Worm (Caenorhabditis elegans) whole organism, young adult: ENCODE data around the gene C36C9.4.
"Not testable (repeated sequence)": the region's sequence is repeated elsewhere in the genome, so short reads cannot be mapped to it uniquely, and the experiment has no call there.

ENCODE experiments used
- B0035.1 ChIP-seq: sonication (generic microtip); optimal IDR thresholded peaks from 2 replicates; lab custom pipeline; 2016; ENCODE audit warnings: missing genetic modification characterization, mild to moderate bottlenecking, missing compliant biosample characterization, missing genotype, missing genetic modification reagents
- D2030.7 ChIP-seq: fragments of 200-800 bp; sonication (Bioruptor generic); IDR thresholded peaks from 2 replicates; pipeline ENCODE4 v1.3.6; 2022; ENCODE audit warnings: missing genetic modification reagents, missing genetic modification characterization, missing compliant biosample characterization
- F39B2.1 ChIP-seq: fragments of 200-800 bp; sonication (Bioruptor generic); IDR thresholded peaks from 2 replicates; pipeline ENCODE4 v1.3.6; 2022; ENCODE audit warnings: missing genetic modification reagents, missing genetic modification characterization, missing compliant biosample characterization
- F49E8.2 ChIP-seq: sonication (generic microtip); optimal IDR thresholded peaks from 3 replicates; lab custom pipeline; 2017; ENCODE audit warnings: missing genetic modification characterization, mild to moderate bottlenecking, missing compliant biosample characterization, antibody characterized with exemption, moderate library complexity; ENCODE audit not compliant: insufficient read depth
- attf-3 ChIP-seq: fragments of 200-800 bp; sonication (Bioruptor generic); conservative IDR thresholded peaks from 2 replicates; pipeline ENCODE4 v1.3.6; 2022; ENCODE audit warnings: missing genetic modification reagents, missing genetic modification characterization, missing compliant biosample characterization
- ceh-79 ChIP-seq: sonication (generic microtip); optimal IDR thresholded peaks from 2 replicates; lab custom pipeline; 2017; ENCODE audit warnings: mild to moderate bottlenecking, missing genetic modification characterization, missing compliant biosample characterization
- die-1 ChIP-seq: sonication (generic microtip); optimal IDR thresholded peaks from 2 replicates; lab custom pipeline; 2016; ENCODE audit warnings: missing genotype, mild to moderate bottlenecking, missing genetic modification characterization, missing compliant biosample characterization
- dpff-1 ChIP-seq: sonication (generic microtip); optimal IDR thresholded peaks from 2 replicates; lab custom pipeline; 2017; ENCODE audit warnings: mild to moderate bottlenecking, missing genetic modification characterization, missing compliant biosample characterization
- egl-44 ChIP-seq: fragments of 200-800 bp; sonication (Bioruptor generic); IDR thresholded peaks from 2 replicates; pipeline ENCODE4 v1.3.6; 2022; ENCODE audit warnings: missing genetic modification reagents, missing genetic modification characterization, missing compliant biosample characterization
- egrh-3 ChIP-seq: fragments of 200-800 bp; sonication (Bioruptor generic); IDR thresholded peaks from 2 replicates; pipeline ENCODE4 v1.3.6; 2022; ENCODE audit warnings: missing genetic modification reagents, missing genetic modification characterization, missing compliant biosample characterization
- him-1 ChIP-seq: sonication (generic microtip); optimal IDR thresholded peaks from 2 replicates; lab custom pipeline; 2016; ENCODE audit warnings: missing genotype, missing genetic modification reagents, missing genetic modification characterization, missing compliant biosample characterization
- hmg-1.2 ChIP-seq: fragments of 200-800 bp; sonication (Bioruptor generic); IDR thresholded peaks from 2 replicates; pipeline ENCODE4 v1.3.6; 2022; ENCODE audit warnings: missing genetic modification reagents, missing genetic modification characterization, missing compliant biosample characterization
- hmg-20 ChIP-seq: fragments of 200-800 bp; sonication (Bioruptor generic); IDR thresholded peaks from 2 replicates; pipeline ENCODE4 v1.3.6; 2022; ENCODE audit warnings: missing genetic modification reagents, missing genetic modification characterization, missing compliant biosample characterization
- lag-1 ChIP-seq: fragments of 200-800 bp; sonication (Bioruptor generic); IDR thresholded peaks from 2 replicates; pipeline ENCODE4 v1.3.6; 2022; ENCODE audit warnings: missing genetic modification reagents, missing genetic modification characterization, missing compliant biosample characterization
- lin-26 ChIP-seq: fragments of 200-800 bp; sonication (Bioruptor generic); IDR thresholded peaks from 2 replicates; pipeline ENCODE4 v1.3.6; 2022; ENCODE audit warnings: missing genetic modification reagents, missing genetic modification characterization, missing compliant biosample characterization
- lin-35 ChIP-seq, 3 experiments: fragments of 150-350 bp in 2 of 3; sonication (generic microtip) in 1 of 3; optimal IDR thresholded peaks; 2 replicates each; lab custom pipeline; 2014 to 2018; ENCODE audit warnings: missing biosample characterization in 3 of 3, missing genetic modification characterization in 3 of 3, missing genetic modification reagents in 3 of 3
- madf-6 ChIP-seq: fragments of 200-800 bp; sonication (Bioruptor generic); IDR thresholded peaks from 2 replicates; pipeline ENCODE4 v1.3.6; 2022; ENCODE audit warnings: missing genetic modification reagents, missing genetic modification characterization, missing compliant biosample characterization
- mcd-1 ChIP-seq: fragments of 200-800 bp; sonication (Bioruptor generic); IDR thresholded peaks from 2 replicates; pipeline ENCODE4 v1.3.6; 2022; ENCODE audit warnings: missing genetic modification reagents, missing genetic modification characterization, missing compliant biosample characterization
- nfyb-1 ChIP-seq: fragments of 200-800 bp; sonication (Bioruptor generic); IDR thresholded peaks from 2 replicates; pipeline ENCODE4 v1.3.6; 2022; ENCODE audit warnings: missing genetic modification reagents, missing genetic modification characterization, missing compliant biosample characterization
- nhr-120 ChIP-seq: fragments of 200-800 bp; sonication (Bioruptor generic); IDR thresholded peaks from 2 replicates; pipeline ENCODE4 v1.3.6; 2022; ENCODE audit warnings: missing genetic modification characterization, missing compliant biosample characterization
- rcor-1 ChIP-seq: fragments of 200-800 bp; sonication (Bioruptor generic); IDR thresholded peaks from 2 replicates; pipeline ENCODE4 v1.3.6; 2022; ENCODE audit warnings: missing genetic modification reagents, missing genetic modification characterization, missing compliant biosample characterization
- rpc-1 ChIP-seq, 2 experiments: fragments of 150-350 bp in 1 of 2; sonication (generic microtip) in 1 of 2; optimal IDR thresholded peaks; 2 replicates each; lab custom pipeline; 2014 to 2018; ENCODE audit warnings: missing biosample characterization in 1 of 2, missing genetic modification characterization in 1 of 2, missing genetic modification reagents in 1 of 2, missing genotype in 1 of 2
- zim-3 ChIP-seq: sonication (generic microtip); optimal IDR thresholded peaks from 2 replicates; lab custom pipeline; 2017; ENCODE audit warnings: mild to moderate bottlenecking, missing genetic modification characterization, moderate library complexity, missing compliant biosample characterization
- ztf-18 ChIP-seq: sonication (generic microtip); optimal IDR thresholded peaks from 2 replicates; lab custom pipeline; 2016; ENCODE audit warnings: missing genotype, mild to moderate bottlenecking, missing genetic modification characterization, missing compliant biosample characterization
- ztf-26 ChIP-seq: sonication (generic microtip); optimal IDR thresholded peaks from 2 replicates; lab custom pipeline; 2017; ENCODE audit warnings: missing genetic modification characterization, missing compliant biosample characterization
- ztf-3 ChIP-seq: fragments of 200-800 bp; sonication (Bioruptor generic); optimal IDR thresholded peaks from 2 replicates; lab custom pipeline; 2018; ENCODE audit warnings: mild to moderate bottlenecking, missing genetic modification characterization, missing compliant biosample characterization

The C36C9.4 gene

DNA sequence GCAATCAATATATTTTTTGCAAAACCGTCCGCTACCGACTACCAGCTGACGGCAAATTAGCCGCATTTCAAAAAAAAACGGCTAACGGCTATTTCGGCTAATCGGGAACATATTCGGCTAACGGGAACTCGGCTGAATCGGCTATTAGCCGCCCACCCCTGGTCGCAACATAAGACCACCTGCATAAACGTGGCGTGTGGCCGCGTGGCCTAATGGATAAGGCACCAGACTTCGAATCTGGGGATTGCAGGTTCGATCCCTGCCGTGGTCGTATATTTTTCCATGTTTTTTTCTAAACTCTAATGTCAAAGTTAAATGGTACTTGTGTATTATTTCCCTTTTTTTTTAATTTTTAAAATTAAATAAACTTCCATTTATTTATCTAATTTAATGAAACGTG lies 1.7 kb upstream of the C36C9.4 start (continued):
- TF ChIP-seq D2030.7 (peak; percentile 36; the same call in 1 of the 2 replicates), zim-3 (no peak), lin-35 (GFP tag; optimal IDR thresholded peaks at IDR 0.05; lab: Kevin White, UChicago) (no peak), ceh-79 (tag; lab: Kevin White, UChicago) (no peak), him-1 (tag; lab: Kevin White, UChicago) (peak; percentile 64), ztf-3 (GFP tag; lab: Kevin White, UChicago) (no peak)

- TF ChIP-seq dpff-1 (tag; lab: Kevin White, UChicago); ztf-26; rcor-1 (GFP tag; lab: Robert Waterston, UW): not testable (repeated sequence)
Observed at ce11 chrX:1690894-1691293, 5.9 kb downstream of the C36C9.4 start, which contains the start of gene C36C9.6. Gene C36C9.6 (minus strand): TSS chrX:1690994.

DNA sequence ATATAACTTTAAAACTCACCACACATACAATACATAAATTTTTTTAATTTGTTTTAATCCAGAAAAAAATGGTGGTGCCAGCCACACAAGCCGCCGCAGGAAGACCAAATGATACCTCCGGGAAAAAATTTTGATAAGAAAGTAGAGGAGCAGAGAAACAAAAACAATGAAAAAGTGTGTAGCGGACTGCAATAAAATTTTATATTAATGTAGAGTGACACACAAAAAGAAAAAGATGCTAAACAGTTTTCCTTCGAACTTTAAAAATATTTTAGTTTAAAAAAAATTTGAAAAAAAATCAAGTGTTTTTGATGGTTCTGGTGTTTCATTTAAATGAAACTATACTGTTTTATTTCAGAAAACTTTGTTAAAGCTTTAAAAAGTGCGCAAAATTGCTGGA lies 6.8 kb downstream of the C36C9.4 start, which contains the start of gene C36C9.12:
Gene C36C9.12, minus strand, starts transcription at position 101 of the 400 bp plus-strand sequence.
- not testable (repeated sequence) for TF ChIP-seq mcd-1 (GFP tag; lab: Robert Waterston, UW); ztf-3 (GFP tag; lab: Kevin White, UChicago); lag-1 (GFP tag; lab: Robert Waterston, UW)

ce11 chrX:1687079-1687478 lies 9.7 kb downstream of the C36C9.4 start, which contains the start of gene C36C9.11:
Gene C36C9.11 (plus strand): TSS chrX:1687379.
- TF ChIP-seq egl-44 (GFP tag; lab: Robert Waterston, UW); F39B2.1 (GFP tag; lab: Robert Waterston, UW); ztf-18 (tag; lab: Kevin White, UChicago): not testable (repeated sequence)

ce11 chrX:1682558-1682957 lies 14.2 kb downstream of the C36C9.4 start, which contains the start of gene meg-4:
Gene meg-4 (plus strand): TSS chrX:1682954.
- TF ChIP-seq hmg-20 (GFP tag; lab: Robert Waterston, UW) (no peak), madf-6 (GFP tag; lab: Robert Waterston, UW) (0 out of 2 replicates have a peak, but pooled peaks have one; percentile 29), hmg-1.2 (GFP tag; lab: Robert Waterston, UW) (peak; percentile 62)

DNA sequence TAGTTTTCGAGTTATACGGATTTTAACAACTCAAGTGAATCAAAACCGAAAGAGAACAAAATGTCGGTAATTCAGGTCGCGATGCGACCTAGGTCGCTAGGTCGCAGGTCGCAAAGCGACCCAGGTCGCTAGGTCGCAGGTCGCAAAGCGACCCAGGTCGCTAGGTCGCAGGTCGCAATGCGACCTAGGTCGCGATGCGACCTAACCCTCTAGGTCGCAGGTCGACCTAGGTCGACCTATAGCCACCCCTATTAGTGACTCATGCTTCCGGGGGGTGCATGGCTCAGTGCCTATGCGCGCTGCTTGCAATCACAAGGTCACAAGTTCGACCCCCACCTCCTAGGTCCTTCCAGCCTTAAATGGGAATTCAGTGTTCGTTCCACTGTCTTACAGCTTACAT lies 15.3 kb downstream of the C36C9.4 start:
- TF ChIP-seq nhr-120 (GFP tag; lab: Robert Waterston, UW) (0 out of 2 replicates have a peak, but pooled peaks have one; percentile 56), rpc-1 (tag; optimal IDR thresholded peaks at IDR 0.05; lab: Kevin White, UChicago) (peak; percentile 15), egrh-3 (GFP tag; lab: Robert Waterston, UW) (peak; percentile 44; the same call in 1 of the 2 replicates), nfyb-1 (GFP tag; lab: Robert Waterston, UW) (0 out of 2 replicates have a peak, but pooled peaks have one; percentile 15)
- not testable (repeated sequence) for TF ChIP-seq rpc-1 (optimal IDR thresholded peaks at IDR 0.05; lab: Kevin White, UChicago)

DNA sequence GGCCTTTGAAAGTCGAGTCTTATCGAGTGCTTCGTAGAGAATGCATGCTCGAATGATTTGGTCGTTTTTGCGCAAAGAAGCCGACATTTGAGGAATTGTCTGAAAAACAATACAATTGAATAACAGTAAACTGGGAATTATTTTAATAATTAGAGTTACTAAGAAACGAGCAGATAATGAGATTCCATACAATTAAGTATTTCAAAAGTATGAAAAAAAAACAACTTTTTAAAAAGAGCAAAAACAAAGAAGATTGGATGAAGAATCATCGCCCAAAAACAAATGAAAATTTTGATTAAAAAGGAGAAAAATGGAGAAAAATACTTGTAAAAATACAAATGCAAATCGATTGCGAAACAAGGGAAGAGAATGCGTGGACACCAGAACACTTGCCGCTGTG lies 18.8 kb downstream of the C36C9.4 start, which contains the start of gene fbxa-170:
Gene fbxa-170, minus strand, starts transcription at position 101 of the 400 bp plus-strand sequence.
- no peak for TF ChIP-seq lin-26 (GFP tag; lab: Robert Waterston, UW)
- TF ChIP-seq B0035.1 = no peak
- TF ChIP-seq F49E8.2 (tag; lab: Kevin White, UChicago) = no peak
- TF ChIP-seq attf-3 = no peak
- no peak for TF ChIP-seq die-1 (tag; lab: Kevin White, UChicago)
